Worm (Caenorhabditis elegans): ENCODE measurements around the gene fbxa-61.

Gene fbxa-61

DNA sequence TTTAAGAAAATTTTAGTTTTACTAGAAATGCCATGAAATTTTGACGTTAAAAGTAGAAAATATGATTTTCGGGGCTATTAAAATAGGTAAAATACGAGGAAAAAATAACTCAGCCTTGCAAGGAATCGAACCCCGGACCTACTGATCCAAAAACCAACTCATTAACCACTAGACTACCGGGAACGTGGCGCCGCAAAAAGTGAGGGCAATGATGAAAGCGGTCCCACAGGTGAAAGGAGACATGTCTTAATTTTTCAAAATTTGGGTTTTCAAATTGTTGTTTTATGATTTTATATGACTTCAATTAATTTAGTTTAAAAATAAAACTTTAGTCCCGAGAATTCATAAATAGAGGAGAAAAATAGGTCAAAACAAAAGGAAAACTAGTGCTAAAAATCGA, 8.2 kb upstream of the fbxa-61 start:
- TF ChIP-seq crh-2 (tag; optimal IDR thresholded peaks at IDR 0.05), result no peak

ce11 chrIII:1231186-1231585, 7.7 kb upstream of the fbxa-61 start:
- TF ChIP-seq unc-39 (tag; optimal IDR thresholded peaks at IDR 0.05) (no peak), F13H6.1 (tag; optimal IDR thresholded peaks at IDR 0.05) (no peak), R02D3.7 (tag; optimal IDR thresholded peaks at IDR 0.05) (no peak), C34F6.9 (tag; optimal IDR thresholded peaks at IDR 0.05) (no peak), snpc-4 (tag; optimal IDR thresholded peaks at IDR 0.05) (no peak), mdl-1 (tag; optimal IDR thresholded peaks at IDR 0.05) (no peak), nhr-11 (tag; optimal IDR thresholded peaks at IDR 0.05) (no peak), ceh-82 (tag; optimal IDR thresholded peaks at IDR 0.05) (no peak), aly-2 (tag; optimal IDR thresholded peaks at IDR 0.05) (no peak)

ce11 chrIII:1243199-1243598, 4.4 kb downstream of the fbxa-61 start, which contains the start of gene fbxa-63:
Gene fbxa-63, plus strand, starts transcription at chrIII:1243508.
- no peak for TF ChIP-seq zag-1 (tag; optimal IDR thresholded peaks at IDR 0.05)
- TF ChIP-seq skn-1 (tag; optimal IDR thresholded peaks at IDR 0.05), result no peak
- no peak for TF ChIP-seq snpc-4 (tag; optimal IDR thresholded peaks at IDR 0.05)
- TF ChIP-seq nhr-11 (tag; optimal IDR thresholded peaks at IDR 0.05), result no peak
- TF ChIP-seq nhr-10 (tag; optimal IDR thresholded peaks at IDR 0.05), result no peak
- no peak for TF ChIP-seq lin-39 (tag; optimal IDR thresholded peaks at IDR 0.05)
- TF ChIP-seq sma-9 (GFP tag; optimal IDR thresholded peaks at IDR 0.05), result peak; percentile 33
- no peak for TF ChIP-seq sma-9 (tag; optimal IDR thresholded peaks at IDR 0.05)
- TF ChIP-seq lin-11 (tag; optimal IDR thresholded peaks at IDR 0.05), result no peak
- TF ChIP-seq nhr-12 (tag; optimal IDR thresholded peaks at IDR 0.05), result no peak
- TF ChIP-seq elt-1 (tag; optimal IDR thresholded peaks at IDR 0.05), result no peak
- no peak for TF ChIP-seq ztf-11 (tag; optimal IDR thresholded peaks at IDR 0.05)
- TF ChIP-seq F13H6.1 (tag; optimal IDR thresholded peaks at IDR 0.05), result no peak
- no peak for TF ChIP-seq mbf-1 (tag; optimal IDR thresholded peaks at IDR 0.05)
- TF ChIP-seq ceh-16 (tag; optimal IDR thresholded peaks at IDR 0.05), result no peak
- TF ChIP-seq nhr-25 (tag; optimal IDR thresholded peaks at IDR 0.05), result no peak
- no peak for TF ChIP-seq egl-27 (tag; optimal IDR thresholded peaks at IDR 0.05)
- TF ChIP-seq sem-4 (tag; optimal IDR thresholded peaks at IDR 0.05), result no peak
- TF ChIP-seq aly-2 (tag; optimal IDR thresholded peaks at IDR 0.05), result no peak
- no peak for TF ChIP-seq blmp-1 (tag; optimal IDR thresholded peaks at IDR 0.05; ENCODE audit: insufficient read depth)
- TF ChIP-seq nhr-129 (tag; optimal IDR thresholded peaks at IDR 0.05), result peak; percentile 99
- TF ChIP-seq ztf-4 (tag; optimal IDR thresholded peaks at IDR 0.05), result no peak
- no peak for TF ChIP-seq nhr-6 (tag; optimal IDR thresholded peaks at IDR 0.05)
- TF ChIP-seq ama-1 (optimal IDR thresholded peaks at IDR 0.05), result no peak
- no peak for TF ChIP-seq alr-1 (tag; optimal IDR thresholded peaks at IDR 0.05)
- no peak for TF ChIP-seq nhr-237 (tag; optimal IDR thresholded peaks at IDR 0.05)
- no peak for TF ChIP-seq peb-1 (tag; optimal IDR thresholded peaks at IDR 0.05)
- no peak for TF ChIP-seq unc-62 (GFP tag; optimal IDR thresholded peaks at IDR 0.05)
- TF ChIP-seq C34F6.9 (tag; optimal IDR thresholded peaks at IDR 0.05), result peak; percentile 59
- peak; percentile 32 to 41 for TF ChIP-seq lsy-2 (tag; optimal IDR thresholded peaks at IDR 0.05)
- TF ChIP-seq elt-3 (tag; optimal IDR thresholded peaks at IDR 0.05), result no peak
- TF ChIP-seq mdl-1 (tag; optimal IDR thresholded peaks at IDR 0.05), result no peak
- no peak for TF ChIP-seq crh-2 (tag; optimal IDR thresholded peaks at IDR 0.05)
- no peak for TF ChIP-seq sma-3 (GFP tag; optimal IDR thresholded peaks at IDR 0.05)
- TF ChIP-seq ceh-82 (tag; optimal IDR thresholded peaks at IDR 0.05), result no peak
- no peak for TF ChIP-seq fos-1 (tag; optimal IDR thresholded peaks at IDR 0.05)
- no peak for TF ChIP-seq mab-5 (tag; optimal IDR thresholded peaks at IDR 0.05)
- no peak for TF ChIP-seq ztf-1 (GFP tag; conservative IDR thresholded peaks at IDR 0.05)
- no peak for TF ChIP-seq dmd-4 (tag; optimal IDR thresholded peaks at IDR 0.05)
- no peak for TF ChIP-seq lin-13 (GFP tag; optimal IDR thresholded peaks at IDR 0.05)
- peak; percentile 81 for TF ChIP-seq unc-55 (GFP tag; optimal IDR thresholded peaks at IDR 0.05)
- TF ChIP-seq nhr-23 (tag; optimal IDR thresholded peaks at IDR 0.05), result no peak
